Worm (Caenorhabditis elegans): ENCODE measurements around the gene srw-76.
"Not testable (repeated sequence)": the region's sequence is repeated elsewhere in the genome, so short reads cannot be mapped to it uniquely, and the experiment has no call there.

The srw-76 gene

ce11 chrV:16668473-16668872 lies 30.4 kb upstream of the srw-76 start, which contains the start of gene F14F8.9:
Gene F14F8.9 (minus strand): TSS chrV:16668573.
- TF ChIP-seq F52B5.7 (tag; optimal IDR thresholded peaks at IDR 0.05) (no peak), egl-18 (GFP tag; IDR thresholded peaks at IDR 0.05) (no peak), ztf-22 (GFP tag; optimal IDR thresholded peaks at IDR 0.05) (no peak), B0019.2 (GFP tag; conservative IDR thresholded peaks at IDR 0.05) (no peak), let-526 (GFP tag; IDR thresholded peaks at IDR 0.05) (no peak), mcd-1 (GFP tag; IDR thresholded peaks at IDR 0.05) (no peak), pbrm-1 (GFP tag; IDR thresholded peaks at IDR 0.05) (no peak), nfya-1 (tag; optimal IDR thresholded peaks at IDR 0.05; ENCODE audit: borderline replicate concordance, insufficient read depth) (no peak), hmg-1.2 (GFP tag; IDR thresholded peaks at IDR 0.05) (no peak), xnd-1 (tag; optimal IDR thresholded peaks at IDR 0.05) (no peak), rpc-1 (optimal IDR thresholded peaks at IDR 0.05) (no peak), rpc-1 (tag; optimal IDR thresholded peaks at IDR 0.05) (no peak), madf-6 (GFP tag; IDR thresholded peaks at IDR 0.05) (no peak), F39B2.1 (GFP tag; IDR thresholded peaks at IDR 0.05) (no peak), die-1 (tag; optimal IDR thresholded peaks at IDR 0.05) (no peak)

ce11 chrV:16666647-16667046 lies 28.5 kb upstream of the srw-76 start, which contains the start of gene F14F8.14:
Gene F14F8.14 (minus strand): TSS chrV:16666747.
- no peak for TF ChIP-seq F52B5.7 (tag; optimal IDR thresholded peaks at IDR 0.05)
- TF ChIP-seq ceh-100 (GFP tag; IDR thresholded peaks at IDR 0.05): no peak
- no peak for TF ChIP-seq C17E4.6 (GFP tag; IDR thresholded peaks at IDR 0.05)
- no peak for TF ChIP-seq lin-54 (GFP tag; optimal IDR thresholded peaks at IDR 0.05)
- TF ChIP-seq chd-7 (tag; optimal IDR thresholded peaks at IDR 0.05): no peak
- TF ChIP-seq snpc-3.4 (tag; optimal IDR thresholded peaks at IDR 0.05): no peak
- TF ChIP-seq ama-1 (optimal IDR thresholded peaks at IDR 0.05): no peak
- no peak for TF ChIP-seq ama-1 (GFP tag; optimal IDR thresholded peaks at IDR 0.05)
- no peak for TF ChIP-seq attf-3 (GFP tag; conservative IDR thresholded peaks at IDR 0.05)
- no peak for TF ChIP-seq madf-10 (tag; optimal IDR thresholded peaks at IDR 0.05)
- no peak for TF ChIP-seq F33H1.4 (GFP tag; IDR thresholded peaks at IDR 0.05)
- no peak for TF ChIP-seq bed-2 (GFP tag; IDR thresholded peaks at IDR 0.05)
- TF ChIP-seq snpc-1.1 (tag; optimal IDR thresholded peaks at IDR 0.05; ENCODE audit: insufficient read depth): no peak
- TF ChIP-seq snpc-4 (GFP tag; optimal IDR thresholded peaks at IDR 0.05): no peak
- TF ChIP-seq snpc-4 (tag; optimal IDR thresholded peaks at IDR 0.05): no peak
- TF ChIP-seq ztf-28 (GFP tag; IDR thresholded peaks at IDR 0.05): no peak
- TF ChIP-seq madf-3 (GFP tag; IDR thresholded peaks at IDR 0.05): no peak
- TF ChIP-seq nhr-80 (tag; optimal IDR thresholded peaks at IDR 0.05): no peak
- TF ChIP-seq B0336.3 (GFP tag; IDR thresholded peaks at IDR 0.05): no peak
- TF ChIP-seq F57A8.1 (GFP tag; optimal IDR thresholded peaks at IDR 0.05): no peak
- TF ChIP-seq Y53G8AR.9 (GFP tag; conservative IDR thresholded peaks at IDR 0.05): no peak

- TF ChIP-seq let-607 (tag; optimal IDR thresholded peaks at IDR 0.05); ceh-58 (GFP tag; IDR thresholded peaks at IDR 0.05); hsf-1 (GFP tag; IDR thresholded peaks at IDR 0.05): not testable (repeated sequence)
Observed at ce11 chrV:16660816-16661215, 22.7 kb upstream of the srw-76 start, which contains the start of gene Y70C5B.2. Gene Y70C5B.2 (minus strand): TSS chrV:16660916.
